Worm (Caenorhabditis elegans) whole organism, early embryonic: ENCODE data around the gene F36H12.10.

Experiments used
- B0310.2 ChIP-seq: sonication (generic microtip); optimal IDR thresholded peaks from 2 replicates; lab custom pipeline; 2016; ENCODE audit warnings: mild to moderate bottlenecking, missing genetic modification characterization, missing compliant biosample characterization
- F13C5.2 ChIP-seq: sonication (generic microtip); optimal IDR thresholded peaks from 2 replicates; lab custom pipeline; 2017; ENCODE audit warnings: mild to moderate bottlenecking, missing genetic modification characterization, inconsistent platforms, missing compliant biosample characterization
- aly-1 ChIP-seq: sonication (generic microtip); optimal IDR thresholded peaks from 2 replicates; lab custom pipeline; 2016; ENCODE audit warnings: missing genetic modification characterization, missing compliant biosample characterization
- ama-1 ChIP-seq: fragments of 150-350 bp; optimal IDR thresholded peaks from 2 replicates; lab custom pipeline; 2014
- ceh-13 ChIP-seq: fragments of 200-800 bp; sonication (Bioruptor generic); optimal IDR thresholded peaks from 2 replicates; lab custom pipeline; 2018; ENCODE audit warnings: mild to moderate bottlenecking, missing genetic modification characterization, missing compliant biosample characterization
- ceh-36 ChIP-seq: sonication (generic microtip); optimal IDR thresholded peaks from 2 replicates; lab custom pipeline; 2016; ENCODE audit warnings: missing genetic modification characterization, inconsistent platforms, missing compliant biosample characterization
- ets-7 ChIP-seq: sonication (generic microtip); optimal IDR thresholded peaks from 2 replicates; lab custom pipeline; 2016; ENCODE audit warnings: missing genotype, missing genetic modification characterization, missing compliant biosample characterization
- flt-1 ChIP-seq: fragments of 200-800 bp; sonication (Bioruptor generic); IDR thresholded peaks from 2 replicates; pipeline ENCODE4 v1.3.6; 2022; ENCODE audit warnings: missing genetic modification characterization, missing compliant biosample characterization
- hmbx-1 ChIP-seq: sonication (generic microtip); optimal IDR thresholded peaks from 2 replicates; lab custom pipeline; 2016; ENCODE audit warnings: mild to moderate bottlenecking, missing genetic modification characterization, missing compliant biosample characterization
- hmg-4 ChIP-seq: fragments of 200-800 bp; sonication (Bioruptor generic); optimal IDR thresholded peaks from 2 replicates; lab custom pipeline; 2018; ENCODE audit warnings: mild to moderate bottlenecking, missing genetic modification characterization, missing compliant biosample characterization
- hnd-1 ChIP-seq: sonication (generic microtip); optimal IDR thresholded peaks from 2 replicates; lab custom pipeline; 2016; ENCODE audit warnings: missing genetic modification characterization, missing compliant biosample characterization
- pes-1 ChIP-seq: fragments of 200-800 bp; sonication (Bioruptor generic); IDR thresholded peaks from 2 replicates; pipeline ENCODE4 v1.3.6; 2022; ENCODE audit warnings: missing genetic modification reagents, missing genetic modification characterization, missing compliant biosample characterization
- scrt-1 ChIP-seq: fragments of 200-800 bp; sonication (Bioruptor generic); IDR thresholded peaks from 2 replicates; pipeline ENCODE4 v1.3.6; 2022; ENCODE audit warnings: missing genetic modification characterization, missing compliant biosample characterization
- sea-1 ChIP-seq: fragments of 200-800 bp; sonication (Bioruptor generic); conservative IDR thresholded peaks from 2 replicates; pipeline ENCODE4 v1.3.6; 2022; ENCODE audit warnings: missing genetic modification characterization, missing compliant biosample characterization
- tbx-11 ChIP-seq: fragments of 200-800 bp; sonication (Bioruptor generic); IDR thresholded peaks from 2 replicates; pipeline ENCODE4 v1.3.6; 2022; ENCODE audit warnings: missing genetic modification characterization, missing compliant biosample characterization
- tbx-37 ChIP-seq: fragments of 200-800 bp; sonication (Bioruptor generic); conservative IDR thresholded peaks from 2 replicates; pipeline ENCODE4 v1.3.6; 2022; ENCODE audit warnings: missing genetic modification reagents, missing genetic modification characterization, missing compliant biosample characterization
- tra-4 ChIP-seq: sonication (generic microtip); optimal IDR thresholded peaks from 2 replicates; lab custom pipeline; 2017; ENCODE audit warnings: missing genetic modification characterization, missing compliant biosample characterization

F36H12.10 gene

ce11 chrIV:5209390-5209789, 45.2 kb downstream of the F36H12.10 start, which contains the start of the genes Y59E9AL.36 and nbet-1:
TSS of gene Y59E9AL.36 (minus strand) at chrIV:5209481.
TSS of gene nbet-1 (plus strand) at chrIV:5209501.
- TF ChIP-seq F13C5.2 (tag; lab: Kevin White, UChicago): peak; percentile 59
- no peak for TF ChIP-seq B0310.2 (tag; lab: Kevin White, UChicago)
- TF ChIP-seq pes-1: 0 out of 2 replicates have a peak, but pooled peaks have one; percentile 12
- no peak for TF ChIP-seq tbx-37

ce11 chrIV:5206716-5207115, 47.9 kb downstream of the F36H12.10 start:
- no peak for TF ChIP-seq B0310.2 (tag; lab: Kevin White, UChicago)

DNA sequence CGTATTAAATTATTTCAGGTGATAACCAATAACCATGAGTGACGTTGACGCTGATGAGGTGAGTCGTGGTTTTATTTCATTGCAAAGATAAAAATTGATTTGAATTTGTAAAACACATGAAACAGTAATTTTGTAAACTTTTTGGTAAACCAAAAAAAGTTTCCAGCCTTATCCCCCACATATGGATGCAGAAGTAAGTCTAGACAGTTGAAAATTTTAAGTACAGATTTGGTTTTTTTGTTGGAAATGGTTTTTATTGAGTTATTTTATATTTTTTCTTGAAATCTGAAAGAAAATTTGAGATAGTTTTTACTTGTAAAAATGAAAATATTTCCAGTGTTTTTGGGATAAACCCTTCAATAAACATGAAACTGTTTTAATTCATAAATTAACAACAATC, 50.0 kb downstream of the F36H12.10 start, which contains the start of gene tni-4:
TSS of gene tni-4 (plus strand) at position 19 of the 400 bp plus-strand sequence.
- TF ChIP-seq scrt-1 (GFP tag; lab: Robert Waterston, UW) (no peak), hmg-4 (GFP tag; lab: Kevin White, UChicago) (no peak), tbx-11 (GFP tag; lab: Robert Waterston, UW) (no peak), tra-4 (tag; lab: Kevin White, UChicago) (no peak), ceh-36 (tag; lab: Kevin White, UChicago) (no peak), B0310.2 (tag; lab: Kevin White, UChicago) (no peak), flt-1 (no peak), hmbx-1 (no peak), ets-7 (no peak), aly-1 (tag; lab: Kevin White, UChicago) (no peak), sea-1 (no peak), tbx-37 (no peak), pes-1 (no peak), ceh-13 (no peak), ama-1 (lab: Kevin White, UChicago) (no peak), hnd-1 (no peak), F13C5.2 (tag; lab: Kevin White, UChicago) (no peak)
